Worm (Caenorhabditis elegans) whole organism, midembryonic: ENCODE data around the gene ddl-1.

ENCODE experiments used
- T22C8.4 ChIP-seq: fragments of 200-800 bp; sonication (Bioruptor generic); IDR thresholded peaks from 2 replicates; pipeline ENCODE4 v1.3.6; 2022; ENCODE audit warnings: missing genetic modification characterization, missing compliant biosample characterization
- ref-1 ChIP-seq: fragments of 200-800 bp; sonication (Bioruptor generic); conservative IDR thresholded peaks from 2 replicates; pipeline ENCODE4 v1.3.6; 2022; ENCODE audit warnings: missing genetic modification reagents, missing genetic modification characterization, missing compliant biosample characterization

DNA sequence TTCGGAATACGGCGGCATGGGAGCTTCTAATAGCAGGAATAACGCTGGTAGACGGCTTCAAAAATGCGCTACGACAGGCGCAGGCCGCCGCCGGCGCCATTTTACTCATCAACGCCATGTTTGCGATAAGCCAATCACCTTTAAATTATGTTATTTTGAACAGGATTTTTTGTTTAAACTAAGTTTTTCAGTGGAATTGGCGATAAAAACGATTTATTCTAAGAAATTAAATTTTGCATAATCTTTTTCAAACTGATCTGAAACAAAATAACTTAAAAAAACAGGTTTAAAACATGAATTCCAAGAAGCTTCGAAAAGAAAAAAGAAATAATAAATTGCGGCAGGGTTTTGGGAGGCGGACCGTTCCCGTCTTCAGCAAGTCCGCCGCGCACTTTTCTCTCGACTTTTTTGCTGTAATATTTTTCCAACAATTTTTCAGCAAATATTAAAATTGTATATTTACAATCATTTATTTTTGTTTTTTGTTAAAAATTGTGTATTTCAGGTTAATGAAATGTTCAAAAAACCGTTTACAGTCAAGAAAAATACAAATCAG, 43.1 kb upstream of the ddl-1 start, which contains the start of the genes ndub-5 and eif-2D:
- no peak for TF ChIP-seq ref-1 (GFP tag; lab: Robert Waterston, UW)
- TF ChIP-seq T22C8.4 (GFP tag; lab: Robert Waterston, UW) = no peak
